Worm (Caenorhabditis elegans): ENCODE results near the gene F34D10.4.

DNA sequence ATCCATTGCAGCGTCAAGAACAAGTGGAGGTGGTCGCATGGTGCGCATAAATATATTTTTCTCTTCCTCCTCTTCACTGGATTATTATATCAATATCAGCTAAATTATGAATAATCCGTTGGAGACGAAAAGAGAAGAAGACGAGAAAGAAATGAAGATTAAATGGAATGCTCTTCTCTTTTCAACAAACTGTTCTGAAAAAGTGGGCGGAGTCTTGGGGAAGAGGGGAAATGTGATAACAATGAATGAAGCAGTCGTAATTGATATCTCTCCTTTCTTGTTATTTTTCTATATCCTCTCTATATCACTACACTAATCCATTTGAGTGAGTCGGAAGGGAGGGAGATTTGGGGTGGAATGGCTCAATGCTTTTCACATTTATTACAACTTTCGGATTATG, 22.9 kb downstream of the F34D10.4 start, which contains the start of gene arcp-1:
- TF ChIP-seq skn-1 (tag; optimal IDR thresholded peaks at IDR 0.05): no peak
- TF ChIP-seq blmp-1 (tag; optimal IDR thresholded peaks at IDR 0.05): no peak
- no peak for TF ChIP-seq ceh-82 (tag; optimal IDR thresholded peaks at IDR 0.05)
- TF ChIP-seq tbx-2 (tag; optimal IDR thresholded peaks at IDR 0.05): no peak
- no peak for TF ChIP-seq lin-39 (tag; optimal IDR thresholded peaks at IDR 0.05)
- TF ChIP-seq nhr-11 (tag; optimal IDR thresholded peaks at IDR 0.05): no peak

Measured in whole organism, L1 larva.